Fruit fly (Drosophila melanogaster): ENCODE measurements around the gene CG4558.

CG4558 gene

dm6 chrX:6853384-6853783 lies 3.8 kb downstream of the CG4558 start (continued):
- TF ChIP-seq Vsx1 (GFP tag; optimal IDR thresholded peaks at IDR 0.05) = no peak
- TF ChIP-seq zf30C (GFP tag; optimal IDR thresholded peaks at IDR 0.05) = no peak
- TF ChIP-seq insv (GFP tag; optimal IDR thresholded peaks at IDR 0.05) = no peak
- TF ChIP-seq CrebB (tag; optimal IDR thresholded peaks at IDR 0.05) = peak; percentile 23
- no peak for TF ChIP-seq Usf (GFP tag; optimal IDR thresholded peaks at IDR 0.05)
- no peak; the same call in 1 of the 2 replicates for TF ChIP-seq onecut (GFP tag; IDR thresholded peaks at IDR 0.05)
- no peak for TF ChIP-seq danr (GFP tag; IDR thresholded peaks at IDR 0.05)
- TF ChIP-seq odd (GFP tag; optimal IDR thresholded peaks at IDR 0.05) = no peak
- TF ChIP-seq bowl (GFP tag; IDR thresholded peaks at IDR 0.05) = no peak
- no peak for TF ChIP-seq repo (GFP tag; optimal IDR thresholded peaks at IDR 0.05)
- no peak for TF ChIP-seq CG5245 (GFP tag; optimal IDR thresholded peaks at IDR 0.05)
- no peak for TF ChIP-seq CG10274 (GFP tag; optimal IDR thresholded peaks at IDR 0.05)
- no peak for TF ChIP-seq Lim3 (GFP tag; IDR thresholded peaks at IDR 0.05)
- no peak for TF ChIP-seq CG6854 (GFP tag; optimal IDR thresholded peaks at IDR 0.05)
- TF ChIP-seq CG13894 (tag; optimal IDR thresholded peaks at IDR 0.05) = peak; percentile 92
- TF ChIP-seq CG14667 (GFP tag; IDR thresholded peaks at IDR 0.05) = no peak
- no peak for TF ChIP-seq Xrp1 (GFP tag; IDR thresholded peaks at IDR 0.05)
- no peak for TF ChIP-seq peb (GFP tag; IDR thresholded peaks at IDR 0.05)
- no peak for TF ChIP-seq grn (GFP tag; optimal IDR thresholded peaks at IDR 0.05)
- no peak for TF ChIP-seq Hey (tag; optimal IDR thresholded peaks at IDR 0.05)
- no peak for TF ChIP-seq Dref (GFP tag; IDR thresholded peaks at IDR 0.05)
- TF ChIP-seq CG10654 (GFP tag; optimal IDR thresholded peaks at IDR 0.05) = no peak
- no peak for TF ChIP-seq Ets65A (GFP tag)
- TF ChIP-seq CG31388 (GFP tag; optimal IDR thresholded peaks at IDR 0.05) = no peak
- no peak for TF ChIP-seq CG12071 (GFP tag; optimal IDR thresholded peaks at IDR 0.05)
- peak; percentile 42; the same call in 1 of the 3 replicates for TF ChIP-seq ci (GFP tag; IDR thresholded peaks at IDR 0.05)
- no peak for TF ChIP-seq Neu2 (GFP tag; optimal IDR thresholded peaks at IDR 0.05; ENCODE audit: borderline replicate concordance)
- TF ChIP-seq zen2 (GFP tag; IDR thresholded peaks at IDR 0.05; ENCODE audit: partially characterized antibody) = no peak
- no peak for TF ChIP-seq p53 (GFP tag; optimal IDR thresholded peaks at IDR 0.05)
- no peak for TF ChIP-seq CG10209 (GFP tag; optimal IDR thresholded peaks at IDR 0.05)
- no peak for TF ChIP-seq CG17359 (tag; optimal IDR thresholded peaks at IDR 0.05)
- no peak for TF ChIP-seq ken (GFP tag; IDR thresholded peaks at IDR 0.05)
- peak; percentile 75 for TF ChIP-seq psq (GFP tag; optimal IDR thresholded peaks at IDR 0.05)
- TF ChIP-seq twi (tag; optimal IDR thresholded peaks at IDR 0.05) = peak; percentile 50
- TF ChIP-seq phol (tag; optimal IDR thresholded peaks at IDR 0.05) = peak; percentile 10
- no peak for TF ChIP-seq CG10431 (GFP tag; optimal IDR thresholded peaks at IDR 0.05)
- TF ChIP-seq D (optimal IDR thresholded peaks at IDR 0.05) = no peak
- no peak for TF ChIP-seq D (GFP tag; optimal IDR thresholded peaks at IDR 0.05)
- no peak for TF ChIP-seq ara (GFP tag; IDR thresholded peaks at IDR 0.05)
- no peak for TF ChIP-seq CG7357 (GFP tag; IDR thresholded peaks at IDR 0.05)
- no peak for TF ChIP-seq bbx (GFP tag; IDR thresholded peaks at IDR 0.05; ENCODE audit: partially characterized antibody)
- TF ChIP-seq CG34376 (GFP tag; optimal IDR thresholded peaks at IDR 0.05) = peak; percentile 77
- TF ChIP-seq CG13424 (tag; optimal IDR thresholded peaks at IDR 0.05) = no peak
- no peak for TF ChIP-seq CG14965 (GFP tag; optimal IDR thresholded peaks at IDR 0.05; ENCODE audit: borderline replicate concordance)
- no peak for TF ChIP-seq btn (GFP tag; optimal IDR thresholded peaks at IDR 0.05)
- no peak for TF ChIP-seq lmd (GFP tag; IDR thresholded peaks at IDR 0.05)
- TF ChIP-seq B-H1 (GFP tag; IDR thresholded peaks at IDR 0.05) = no peak
- no peak for TF ChIP-seq sr (GFP tag; IDR thresholded peaks at IDR 0.05)
- no peak for TF ChIP-seq CG4820 (GFP tag; optimal IDR thresholded peaks at IDR 0.05)
- TF ChIP-seq Doc2 (GFP tag; IDR thresholded peaks at IDR 0.05) = no peak
- no peak for TF ChIP-seq CG8290 (GFP tag; optimal IDR thresholded peaks at IDR 0.05)
- TF ChIP-seq CG8290 (tag; optimal IDR thresholded peaks at IDR 0.05) = peak; percentile 37 to 80
- no peak for TF ChIP-seq gsb (GFP tag; IDR thresholded peaks at IDR 0.05)
- TF ChIP-seq CG18262 (tag; optimal IDR thresholded peaks at IDR 0.05) = no peak

Measured in whole organism, embryonic.